Worm (Caenorhabditis elegans): ENCODE data around the gene C06C3.12.

- TF ChIP-seq mab-5 (tag; optimal IDR thresholded peaks at IDR 0.05) (no peak), ceh-82 (tag; optimal IDR thresholded peaks at IDR 0.05) (no peak), gmeb-1 (tag; optimal IDR thresholded peaks at IDR 0.05) (no peak), ceh-16 (tag; optimal IDR thresholded peaks at IDR 0.05) (no peak), blmp-1 (tag; optimal IDR thresholded peaks at IDR 0.05; ENCODE audit: insufficient read depth) (no peak)
Observed at ce11 chrII:9403846-9404245, 28.9 kb downstream of the C06C3.12 start, which contains the start of gene Y51B9A.5.
